Fruit fly (Drosophila melanogaster): ENCODE results near the gene CG5177.

Gene CG5177

dm6 chr2L:7376157-7376556, 28.9 kb upstream of the CG5177 start (continued):
- TF ChIP-seq CG17385 (GFP tag; optimal IDR thresholded peaks at IDR 0.05) (peak; percentile 34), phol (tag; optimal IDR thresholded peaks at IDR 0.05) (peak; percentile 37), fd102C (GFP tag; optimal IDR thresholded peaks at IDR 0.05) (no peak), Oli (tag; optimal IDR thresholded peaks at IDR 0.05) (peak; percentile 30), CG15696 (tag; optimal IDR thresholded peaks at IDR 0.05) (no peak), Ada2b (GFP tag; IDR thresholded peaks at IDR 0.05) (no peak), pnt (GFP tag; optimal IDR thresholded peaks at IDR 0.05) (peak; percentile 32), CG12236 (GFP tag; optimal IDR thresholded peaks at IDR 0.05) (no peak), shn (GFP tag; optimal IDR thresholded peaks at IDR 0.05) (no peak), so (GFP tag; IDR thresholded peaks at IDR 0.05) (peak; percentile 48; the same call in 2 of the 3 replicates), CG17328 (GFP tag; IDR thresholded peaks at IDR 0.05) (peak; percentile 51), Doc2 (GFP tag; IDR thresholded peaks at IDR 0.05) (no peak), pb (GFP tag; optimal IDR thresholded peaks at IDR 0.05) (no peak), ewg (GFP tag; optimal IDR thresholded peaks at IDR 0.05) (peak; percentile 6), lov (optimal IDR thresholded peaks at IDR 0.05) (no peak), lov (GFP tag; IDR thresholded peaks at IDR 0.05) (0 out of 3 replicates have a peak, but pooled peaks have one; percentile 58), vvl (GFP tag; IDR thresholded peaks at IDR 0.05) (peak; percentile 82), CG8765 (GFP tag; IDR thresholded peaks at IDR 0.05) (no peak), Pdp1 (GFP tag; optimal IDR thresholded peaks at IDR 0.05) (peak in 1 of 2 experiments; percentile 14), lbe (GFP tag; optimal IDR thresholded peaks at IDR 0.05) (peak; percentile 1), B-H1 (GFP tag; IDR thresholded peaks at IDR 0.05) (peak; percentile 27; the same call in 1 of the 3 replicates), dmrt99B (tag; optimal IDR thresholded peaks at IDR 0.05) (peak; percentile 70), Awh (GFP tag; IDR thresholded peaks at IDR 0.05) (peak; percentile 43; the same call in 1 of the 2 replicates), CG10267 (tag; optimal IDR thresholded peaks at IDR 0.05) (no peak), wor (GFP tag; IDR thresholded peaks at IDR 0.05) (0 out of 2 replicates have a peak, but pooled peaks have one; percentile 11), zfh1 (GFP tag; IDR thresholded peaks at IDR 0.05) (peak; percentile 54; the same call in 1 of the 3 replicates), Ptx1 (GFP tag; IDR thresholded peaks at IDR 0.05) (peak; percentile 60), CG8359 (GFP tag; optimal IDR thresholded peaks at IDR 0.05; ENCODE audit: borderline replicate concordance) (no peak), sisA (GFP tag; IDR thresholded peaks at IDR 0.05) (peak; percentile 50), CG13123 (GFP tag; optimal IDR thresholded peaks at IDR 0.05) (no peak), CG34422 (GFP tag; IDR thresholded peaks at IDR 0.05) (peak; percentile 16; the same call in 1 of the 3 replicates), run (tag; optimal IDR thresholded peaks at IDR 0.05) (peak; percentile 40), HHEX (GFP tag; optimal IDR thresholded peaks at IDR 0.05) (peak; percentile 1), CG17186 (GFP tag; optimal IDR thresholded peaks at IDR 0.05) (no peak), lmd (GFP tag; IDR thresholded peaks at IDR 0.05) (peak; percentile 49), Sry-δ (GFP tag; optimal IDR thresholded peaks at IDR 0.05) (no peak), ssp (GFP tag; IDR thresholded peaks at IDR 0.05) (0 out of 2 replicates have a peak, but pooled peaks have one; percentile 16), CG31441 (GFP tag; IDR thresholded peaks at IDR 0.05) (peak; percentile 48), Rfx (GFP tag; IDR thresholded peaks at IDR 0.05) (peak; percentile 49), CG5245 (GFP tag; optimal IDR thresholded peaks at IDR 0.05) (peak; percentile 6), CG12391 (tag; optimal IDR thresholded peaks at IDR 0.05) (peak; percentile 40), CG1792 (GFP tag; optimal IDR thresholded peaks at IDR 0.05) (no peak), ttk (GFP tag; IDR thresholded peaks at IDR 0.05) (peak; percentile 47; the same call in 1 of the 2 replicates), bab2 (GFP tag; optimal IDR thresholded peaks at IDR 0.05) (peak; percentile 4), da (GFP tag; optimal IDR thresholded peaks at IDR 0.05) (no peak), Poxn (GFP tag; IDR thresholded peaks at IDR 0.05) (no peak), onecut (GFP tag; IDR thresholded peaks at IDR 0.05) (0 out of 2 replicates have a peak, but pooled peaks have one; percentile 15), ap (GFP tag; IDR thresholded peaks at IDR 0.05) (peak; percentile 55), Chrac-16 (GFP tag; optimal IDR thresholded peaks at IDR 0.05) (peak; percentile 7), Elba2 (GFP tag; optimal IDR thresholded peaks at IDR 0.05) (no peak), CG13775 (GFP tag; optimal IDR thresholded peaks at IDR 0.05) (no peak), C15 (GFP tag; IDR thresholded peaks at IDR 0.05) (0 out of 3 replicates have a peak, but pooled peaks have one; percentile 33)

Data from whole organism, embryonic.